Worm (Caenorhabditis elegans) whole organism, young adult: ENCODE data around the gene nhr-4.

Source experiments
- F39B2.1 ChIP-seq: fragments of 200-800 bp; sonication (Bioruptor generic); IDR thresholded peaks from 2 replicates; pipeline ENCODE4 v1.3.6; 2022; ENCODE audit warnings: missing genetic modification reagents, missing genetic modification characterization, missing compliant biosample characterization
- dpl-1 ChIP-seq: fragments of 150-350 bp; optimal IDR thresholded peaks from 2 replicates; lab custom pipeline; 2014; ENCODE audit warnings: missing biosample characterization, missing genetic modification reagents, missing genetic modification characterization
- nhr-80 ChIP-seq: sonication (generic microtip); optimal IDR thresholded peaks from 2 replicates; lab custom pipeline; 2016; ENCODE audit warnings: missing genetic modification characterization, missing compliant biosample characterization
- nhr-90 ChIP-seq: sonication (generic microtip); optimal IDR thresholded peaks from 2 replicates; lab custom pipeline; 2016; ENCODE audit warnings: missing genotype, mild to moderate bottlenecking, missing genetic modification characterization, missing compliant biosample characterization

DNA sequence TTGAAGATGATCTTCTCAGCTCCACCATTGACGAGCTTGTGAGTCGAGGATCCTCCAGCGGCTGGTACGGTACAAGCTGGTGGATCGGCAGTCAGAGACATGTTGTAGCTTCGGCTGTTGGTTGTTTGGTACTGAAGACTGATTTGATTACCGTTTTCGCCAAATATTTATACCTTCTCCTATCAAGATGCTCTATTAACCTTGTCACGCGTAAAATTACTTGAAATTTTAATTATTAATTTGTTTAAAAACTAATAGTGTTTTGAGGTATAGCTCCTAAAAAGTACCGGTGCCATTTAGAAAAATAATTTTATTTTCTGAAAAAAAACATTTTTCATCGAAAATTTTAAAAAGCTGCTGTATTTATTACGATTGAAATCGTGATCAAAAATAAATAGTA is 28.2 kb upstream of the nhr-4 start, which contains the start of gene ssp-10:
- TF ChIP-seq dpl-1 (GFP tag; lab: Kevin White, UChicago) (no peak), nhr-80 (tag; lab: Kevin White, UChicago) (no peak), nhr-90 (tag; lab: Kevin White, UChicago) (no peak), F39B2.1 (GFP tag; lab: Robert Waterston, UW) (no peak)
